Worm (Caenorhabditis elegans): ENCODE results near the gene math-18.

DNA sequence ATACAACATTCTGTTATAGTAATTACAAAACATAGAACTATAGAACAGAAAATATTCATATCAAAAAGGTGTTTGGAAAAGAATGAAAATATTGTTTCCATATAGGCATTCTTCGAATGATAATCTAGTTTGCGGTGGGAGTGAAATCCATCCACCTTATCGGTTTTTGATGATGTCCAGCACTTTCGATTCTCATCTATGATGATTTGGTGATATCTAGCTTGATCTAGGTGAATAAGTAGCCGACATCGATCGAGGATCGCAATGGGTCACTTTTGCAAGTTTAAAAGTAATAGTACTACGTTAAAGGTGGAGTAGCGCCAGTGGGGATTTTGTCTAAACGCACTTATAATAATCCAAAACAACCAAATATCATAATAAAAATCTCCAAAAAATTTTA is 40.9 kb upstream of the math-18 start, which contains the start of gene R52.6:
- no peak for TF ChIP-seq M03D4.4 (tag; optimal IDR thresholded peaks at IDR 0.05)
- TF ChIP-seq lin-32 (GFP tag; optimal IDR thresholded peaks at IDR 0.05), result no peak
- no peak for TF ChIP-seq sem-2 (GFP tag; optimal IDR thresholded peaks at IDR 0.05)
- TF ChIP-seq sptf-1 (tag; optimal IDR thresholded peaks at IDR 0.05), result no peak
- no peak for TF ChIP-seq unc-39 (tag; optimal IDR thresholded peaks at IDR 0.05)
- TF ChIP-seq lin-13 (tag; optimal IDR thresholded peaks at IDR 0.05), result no peak
- TF ChIP-seq nhr-12 (tag; optimal IDR thresholded peaks at IDR 0.05), result no peak
- TF ChIP-seq pha-4 (tag; optimal IDR thresholded peaks at IDR 0.05), result no peak
- no peak for TF ChIP-seq flh-1 (GFP tag; optimal IDR thresholded peaks at IDR 0.05)
- TF ChIP-seq unc-62 (GFP tag; optimal IDR thresholded peaks at IDR 0.05), result no peak
- no peak for TF ChIP-seq nhr-76 (tag; optimal IDR thresholded peaks at IDR 0.05)
- TF ChIP-seq tbx-8 (GFP tag; optimal IDR thresholded peaks at IDR 0.05), result no peak
- TF ChIP-seq ces-1 (GFP tag; optimal IDR thresholded peaks at IDR 0.05), result no peak
- TF ChIP-seq elt-3 (tag; optimal IDR thresholded peaks at IDR 0.05), result no peak
